Worm (Caenorhabditis elegans): ENCODE measurements around the gene pes-10.

ce11 chrII:12880406-12880805, 32.8 kb upstream of the pes-10 start, which contains the start of gene F35C5.1:
- TF ChIP-seq elt-3 (tag; optimal IDR thresholded peaks at IDR 0.05) (no peak), lin-13 (tag; optimal IDR thresholded peaks at IDR 0.05) (no peak), nhr-2 (tag; optimal IDR thresholded peaks at IDR 0.05) (no peak), ces-1 (GFP tag; optimal IDR thresholded peaks at IDR 0.05) (no peak), pha-4 (tag; optimal IDR thresholded peaks at IDR 0.05) (no peak), snpc-4 (tag; optimal IDR thresholded peaks at IDR 0.05) (no peak), lin-32 (GFP tag; optimal IDR thresholded peaks at IDR 0.05) (no peak)

Measured in whole organism, mixed stage, embryonic.